Fruit fly (Drosophila melanogaster) whole organism, wandering third instar larva: ENCODE results near the gene Tusp.

ENCODE experiments used
- GATAd ChIP-seq: sonication (Bioruptor generic); optimal IDR thresholded peaks from 2 replicates; lab custom pipeline; 2016; ENCODE audit warnings: missing biosample characterization, missing genetic modification characterization
- Jra ChIP-seq: sonication (Bioruptor generic); optimal IDR thresholded peaks from 2 replicates; lab custom pipeline; 2016; ENCODE audit warnings: missing biosample characterization, missing genetic modification characterization
- fru ChIP-seq: fragments of 200-800 bp; sonication (Bioruptor generic); optimal IDR thresholded peaks from 3 replicates; lab custom pipeline; 2016; ENCODE audit warnings: missing biosample characterization, mild to moderate bottlenecking, missing genetic modification characterization
- pan ChIP-seq: fragments of >200 bp; optimal IDR thresholded peaks from 2 replicates; lab custom pipeline; 2017
- usp ChIP-seq: fragments of >200 bp; optimal IDR thresholded peaks from 2 replicates; lab custom pipeline; 2017; ENCODE audit warnings: missing biosample characterization, missing genetic modification characterization

DNA sequence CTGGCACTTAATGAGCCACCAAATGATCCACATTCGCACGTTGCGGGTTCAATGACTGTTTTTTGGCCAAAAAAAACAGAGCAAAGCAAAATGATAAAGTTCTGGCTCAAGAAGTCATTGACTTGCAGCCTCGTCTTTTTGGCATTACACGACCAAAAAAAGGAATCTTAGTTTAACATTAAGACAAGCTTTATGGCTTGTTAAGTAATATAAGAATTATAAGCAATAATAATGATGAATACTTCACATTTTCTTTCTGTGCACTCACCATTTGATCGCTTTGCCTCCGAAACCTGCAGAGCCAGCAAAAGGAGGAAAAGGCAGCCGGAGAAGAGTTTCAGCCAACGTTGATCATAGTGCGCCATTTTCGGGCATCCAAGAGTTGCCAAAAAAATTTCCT lies 14.5 kb upstream of the Tusp start:
- no peak for TF ChIP-seq pan (lab: Kevin White, UChicago)
- peak; percentile 60 for TF ChIP-seq fru (GFP tag; lab: Kevin White, UChicago)
- TF ChIP-seq GATAd (GFP tag; lab: Kevin White, UChicago) = no peak
- no peak for TF ChIP-seq usp (GFP tag; lab: Kevin White, UChicago)
- no peak for TF ChIP-seq Jra (GFP tag; lab: Kevin White, UChicago)
